Fruit fly (Drosophila melanogaster) whole organism, prepupa: ENCODE results near the gene Sodq.

Experiments
- Blimp-1 ChIP-seq: fragments of 200-800 bp; sonication (Bioruptor generic); optimal IDR thresholded peaks from 3 replicates; lab custom pipeline; 2017; ENCODE audit warnings: missing biosample characterization, missing genetic modification characterization, mild to moderate bottlenecking, moderate library complexity, missing genetic modification reagents
- CG10631 ChIP-seq: fragments of 200-800 bp; sonication (Bioruptor generic); optimal IDR thresholded peaks from 2 replicates; lab custom pipeline; 2016; ENCODE audit warnings: missing biosample characterization, missing genetic modification characterization
- CG10669 ChIP-seq: fragments of 200-800 bp; sonication (Bioruptor generic); optimal IDR thresholded peaks from 3 replicates; lab custom pipeline; 2018; ENCODE audit warnings: missing biosample characterization, mild to moderate bottlenecking, missing genetic modification characterization, moderate library complexity
- CG11294 ChIP-seq: fragments of 200-800 bp; sonication (Bioruptor generic); IDR thresholded peaks from 2 replicates; pipeline ENCODE4 v1.3.6; 2022; ENCODE audit warnings: missing biosample characterization, missing genetic modification characterization
- CG11762 ChIP-seq: fragments of 200-800 bp; sonication (Bioruptor generic); optimal IDR thresholded peaks from 3 replicates; lab custom pipeline; 2016; ENCODE audit warnings: missing biosample characterization, missing genetic modification characterization; ENCODE audit not compliant: insufficient read depth
- CG11902 ChIP-seq: fragments of 200-800 bp; sonication (Bioruptor generic); optimal IDR thresholded peaks from 3 replicates; lab custom pipeline; 2016; ENCODE audit warnings: missing biosample characterization, missing genetic modification characterization
- CG16779 ChIP-seq: fragments of 200-800 bp; sonication (Bioruptor generic); optimal IDR thresholded peaks from 3 replicates; lab custom pipeline; 2017; ENCODE audit warnings: missing biosample characterization, mild to moderate bottlenecking, missing genetic modification characterization
- CG3032 ChIP-seq: fragments of 200-800 bp; optimal IDR thresholded peaks from 2 replicates; lab custom pipeline; 2019; ENCODE audit warnings: missing biosample characterization, mild to moderate bottlenecking, missing genetic modification characterization, moderate library complexity
- CG31627 ChIP-seq: fragments of 200-800 bp; sonication (Bioruptor generic); optimal IDR thresholded peaks from 3 replicates; lab custom pipeline; 2016; ENCODE audit warnings: missing biosample characterization, missing genetic modification characterization
- CG32006 ChIP-seq: fragments of 200-800 bp; sonication (Bioruptor generic); optimal IDR thresholded peaks from 3 replicates; lab custom pipeline; 2017; ENCODE audit warnings: missing biosample characterization, mild to moderate bottlenecking, missing genetic modification characterization
- CG34406 ChIP-seq: fragments of 200-800 bp; sonication (Bioruptor generic); optimal IDR thresholded peaks from 3 replicates; lab custom pipeline; 2016; ENCODE audit warnings: missing biosample characterization, missing genetic modification characterization
- CG3919 ChIP-seq: fragments of 200-800 bp; sonication (Bioruptor generic); optimal IDR thresholded peaks from 3 replicates; lab custom pipeline; 2016; ENCODE audit warnings: missing biosample characterization, missing genetic modification characterization
- CG4318 ChIP-seq: fragments of 200-800 bp; sonication (Bioruptor generic); optimal IDR thresholded peaks from 3 replicates; lab custom pipeline; 2017; ENCODE audit warnings: missing biosample characterization, mild to moderate bottlenecking, missing genetic modification characterization
- CG6163 ChIP-seq: fragments of 200-800 bp; sonication (Bioruptor generic); IDR thresholded peaks from 3 replicates; pipeline ENCODE4 v1.3.6; 2022; ENCODE audit warnings: missing biosample characterization, missing genetic modification characterization
- CG6276 ChIP-seq: fragments of 200-800 bp; sonication (Bioruptor generic); optimal IDR thresholded peaks from 2 replicates; lab custom pipeline; 2017; ENCODE audit warnings: missing biosample characterization, mild to moderate bottlenecking, missing genetic modification characterization
- CG6792 ChIP-seq: fragments of 200-800 bp; sonication (Bioruptor generic); optimal IDR thresholded peaks from 3 replicates; lab custom pipeline; 2016; ENCODE audit warnings: missing biosample characterization, missing genetic modification characterization
- CG6808 ChIP-seq: fragments of 200-800 bp; sonication (Bioruptor generic); optimal IDR thresholded peaks from 3 replicates; lab custom pipeline; 2017; ENCODE audit warnings: missing biosample characterization, missing genetic modification characterization, mild to moderate bottlenecking, moderate library complexity, missing genetic modification reagents
- CG7368 ChIP-seq: fragments of 200-800 bp; sonication (Bioruptor generic); optimal IDR thresholded peaks from 3 replicates; lab custom pipeline; 2016; ENCODE audit warnings: missing biosample characterization, missing genetic modification characterization
- CG8119 ChIP-seq: fragments of 200-800 bp; sonication (Bioruptor generic); IDR thresholded peaks from 3 replicates; pipeline ENCODE4 v1.3.6; 2022; ENCODE audit warnings: missing biosample characterization, missing genetic modification characterization
- CG8319 ChIP-seq: fragments of 200-800 bp; sonication (Bioruptor generic); optimal IDR thresholded peaks from 3 replicates; lab custom pipeline; 2016; ENCODE audit warnings: missing biosample characterization, missing genetic modification characterization
- CG8632 ChIP-seq: fragments of 200-800 bp; sonication (Bioruptor generic); optimal IDR thresholded peaks from 3 replicates; lab custom pipeline; 2016; ENCODE audit warnings: missing biosample characterization, missing genetic modification characterization
- CG9139 ChIP-seq: fragments of 200-800 bp; sonication (Bioruptor generic); optimal IDR thresholded peaks from 3 replicates; lab custom pipeline; 2017; ENCODE audit warnings: missing biosample characterization, mild to moderate bottlenecking, missing genetic modification characterization
- Eip75B ChIP-seq: fragments of 200-800 bp; sonication (Bioruptor generic); optimal IDR thresholded peaks from 3 replicates; lab custom pipeline; 2016; ENCODE audit warnings: missing biosample characterization, missing genetic modification characterization
- Eip78C ChIP-seq: fragments of 200-800 bp; sonication (Bioruptor generic); peaks from one replicate; lab custom pipeline; 2016; ENCODE audit warnings: missing biosample characterization, missing genetic modification characterization
- Eip93F ChIP-seq: fragments of 200-800 bp; sonication (Bioruptor generic); optimal IDR thresholded peaks from 2 replicates; lab custom pipeline; 2016; ENCODE audit warnings: missing biosample characterization, mild to moderate bottlenecking, missing genetic modification characterization
- Ets21C ChIP-seq: fragments of 200-800 bp; sonication (Bioruptor generic); optimal IDR thresholded peaks from 3 replicates; lab custom pipeline; 2016; ENCODE audit warnings: missing biosample characterization, missing genetic modification characterization
- Gug ChIP-seq: fragments of 200-800 bp; sonication (Bioruptor generic); IDR thresholded peaks from 2 replicates; pipeline ENCODE4 v1.3.6; 2022; ENCODE audit warnings: missing biosample characterization, missing genetic modification characterization
- Hr38 ChIP-seq: sonication (Bioruptor generic); optimal IDR thresholded peaks from 2 replicates; lab custom pipeline; 2016; ENCODE audit warnings: missing biosample characterization, missing genetic modification characterization
- Hr39 ChIP-seq: fragments of 200-800 bp; sonication (Bioruptor generic); optimal IDR thresholded peaks from 2 replicates; lab custom pipeline; 2016; ENCODE audit warnings: missing biosample characterization, missing genetic modification characterization
- Hr4 ChIP-seq: fragments of 200-800 bp; sonication (Bioruptor generic); optimal IDR thresholded peaks from 3 replicates; lab custom pipeline; 2016; ENCODE audit warnings: missing biosample characterization, missing genetic modification characterization
- Met ChIP-seq: fragments of 200-800 bp; sonication (Bioruptor generic); optimal IDR thresholded peaks from 3 replicates; lab custom pipeline; 2016; ENCODE audit warnings: missing biosample characterization, missing genetic modification characterization
- Smox ChIP-seq: fragments of 200-800 bp; sonication (Bioruptor generic); optimal IDR thresholded peaks from 3 replicates; lab custom pipeline; 2016; ENCODE audit warnings: missing biosample characterization, missing genetic modification characterization
- Sox102F ChIP-seq: fragments of 200-800 bp; sonication (Bioruptor generic); optimal IDR thresholded peaks from 2 replicates; lab custom pipeline; 2016; ENCODE audit warnings: missing biosample characterization, mild to moderate bottlenecking, missing genetic modification characterization
- Sox14 ChIP-seq: fragments of 200-800 bp; sonication (Bioruptor generic); optimal IDR thresholded peaks from 3 replicates; lab custom pipeline; 2016; ENCODE audit warnings: missing biosample characterization, missing genetic modification characterization
- acj6 ChIP-seq: fragments of 200-800 bp; sonication (Bioruptor generic); optimal IDR thresholded peaks from 3 replicates; lab custom pipeline; 2016; ENCODE audit warnings: missing biosample characterization, missing genetic modification characterization
- cyc ChIP-seq: fragments of 200-800 bp; sonication (Bioruptor generic); optimal IDR thresholded peaks from 3 replicates; lab custom pipeline; 2016; ENCODE audit warnings: missing biosample characterization, missing genetic modification characterization
- dac ChIP-seq: fragments of 200-800 bp; sonication (Bioruptor generic); optimal IDR thresholded peaks from 2 replicates; lab custom pipeline; 2017; ENCODE audit warnings: missing biosample characterization, mild to moderate bottlenecking, missing genetic modification characterization
- dsx ChIP-seq: fragments of 200-800 bp; optimal IDR thresholded peaks from 3 replicates; lab custom pipeline; 2019; ENCODE audit warnings: missing biosample characterization, mild to moderate bottlenecking, missing genetic modification characterization, moderate library complexity; ENCODE audit not compliant: poor library complexity, severe bottlenecking
- eg ChIP-seq: fragments of 200-800 bp; sonication (Bioruptor generic); IDR thresholded peaks from 3 replicates; pipeline ENCODE4 v1.3.6; 2022; ENCODE audit warnings: missing biosample characterization, missing genetic modification characterization
- esn ChIP-seq: fragments of 200-800 bp; sonication (Bioruptor generic); optimal IDR thresholded peaks from 2 replicates; lab custom pipeline; 2016; ENCODE audit warnings: missing biosample characterization, mild to moderate bottlenecking, missing genetic modification characterization, moderate library complexity
- fd59A ChIP-seq: fragments of 200-800 bp; sonication (Bioruptor generic); optimal IDR thresholded peaks from 2 replicates; lab custom pipeline; 2017; ENCODE audit warnings: missing biosample characterization, mild to moderate bottlenecking, missing genetic modification characterization, missing genetic modification reagents
- fd85E ChIP-seq: fragments of 200-800 bp; sonication (Bioruptor generic); optimal IDR thresholded peaks from 3 replicates; lab custom pipeline; 2016; ENCODE audit warnings: missing biosample characterization, missing genetic modification characterization
- fkh ChIP-seq: fragments of 200-800 bp; sonication (Bioruptor generic); optimal IDR thresholded peaks from 3 replicates; lab custom pipeline; 2017; ENCODE audit warnings: missing biosample characterization, mild to moderate bottlenecking, missing genetic modification characterization, moderate library complexity
- lz ChIP-seq: fragments of 200-800 bp; sonication (Bioruptor generic); optimal IDR thresholded peaks from 3 replicates; lab custom pipeline; 2016; ENCODE audit warnings: missing biosample characterization, missing genetic modification characterization
- spab ChIP-seq: fragments of 200-800 bp; sonication (Bioruptor generic); optimal IDR thresholded peaks from 2 replicates; lab custom pipeline; 2017; ENCODE audit warnings: missing biosample characterization, mild to moderate bottlenecking, missing genetic modification characterization, missing genetic modification reagents
- ss ChIP-seq, 2 experiments: fragments of 200-800 bp; sonication (Bioruptor generic); optimal IDR thresholded peaks; 2 replicates in 1 of 2; 3 replicates in 1 of 2; lab custom pipeline; 2017 to 2018; ENCODE audit warnings: mild to moderate bottlenecking in 2 of 2, missing biosample characterization in 2 of 2, missing genetic modification characterization in 2 of 2, moderate library complexity in 1 of 2
- svp ChIP-seq: fragments of 200-800 bp; sonication (Bioruptor generic); peaks from one replicate; lab custom pipeline; 2016; ENCODE audit warnings: missing biosample characterization, missing genetic modification characterization
- topi ChIP-seq: fragments of 200-800 bp; sonication (Bioruptor generic); optimal IDR thresholded peaks from 3 replicates; lab custom pipeline; 2016; ENCODE audit warnings: missing biosample characterization, missing genetic modification characterization

Sodq gene

DNA sequence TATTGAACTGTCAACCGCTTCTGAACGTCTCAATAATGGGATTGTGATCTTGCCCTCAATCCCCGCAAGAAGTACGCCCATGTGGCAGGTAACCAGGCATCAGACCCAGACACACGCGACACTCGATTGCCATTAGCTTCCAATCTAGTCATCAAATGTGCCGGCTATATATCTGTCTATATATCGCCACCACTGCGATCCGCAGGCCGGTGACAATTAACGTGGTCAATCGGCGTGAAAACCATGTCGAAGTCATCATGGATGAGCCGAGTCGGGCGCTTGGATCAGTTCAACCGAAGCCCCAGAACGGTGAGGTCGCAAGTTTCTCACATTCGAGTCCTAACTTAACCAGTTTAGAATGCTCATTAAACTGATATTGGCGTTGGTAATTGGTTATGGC lies at the start of gene Sodq:
Gene Sodq (plus strand): TSS at position 301 of the 400 bp plus-strand sequence.
- TF ChIP-seq Gug (GFP tag; lab: Robert Waterston, UW) (no peak), CG34406 (no peak), eg (GFP tag; lab: Robert Waterston, UW) (no peak), Eip93F (no peak), Met (GFP tag; lab: Kevin White, UChicago) (no peak), CG6163 (GFP tag; lab: Robert Waterston, UW) (no peak), esn (GFP tag; lab: Kevin White, UChicago) (no peak), CG32006 (GFP tag; lab: Kevin White, UChicago) (no peak), acj6 (GFP tag; lab: Kevin White, UChicago) (no peak), CG16779 (tag; lab: Kevin White, UChicago) (no peak), CG6276 (GFP tag; lab: Kevin White, UChicago) (no peak), CG4318 (GFP tag; lab: Kevin White, UChicago) (no peak), CG6808 (no peak), dsx (GFP tag; lab: Kevin White, UChicago) (no peak), Blimp-1 (no peak), CG9139 (GFP tag; lab: Kevin White, UChicago) (no peak), CG8632 (no peak), CG3919 (no peak), ss (GFP tag; optimal IDR thresholded peaks at IDR 0.05; lab: Kevin White, UChicago) (no peak), CG6792 (no peak)

DNA sequence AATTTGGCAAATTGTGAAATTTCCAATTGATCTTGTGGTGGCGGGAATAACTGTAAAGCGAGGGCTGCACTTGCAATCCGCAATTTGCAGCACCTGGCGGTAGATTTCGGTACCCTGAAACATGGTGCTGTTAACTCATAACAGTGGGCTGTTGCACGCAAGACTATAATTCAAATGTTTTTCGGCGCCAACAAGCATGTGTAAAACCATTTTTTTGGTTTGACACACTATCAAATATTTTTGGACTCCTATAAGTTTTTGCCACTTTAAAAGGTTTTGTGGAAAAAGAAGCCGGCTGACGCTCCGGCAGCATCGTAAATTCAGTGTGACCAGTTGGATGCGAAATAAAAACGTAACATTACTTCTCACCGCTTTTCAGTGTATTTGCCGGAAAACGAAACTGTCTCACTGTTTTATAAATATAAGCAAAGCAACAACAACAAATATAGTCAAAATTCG lies 44.4 kb upstream of the Sodq start, which contains the start of the genes CG14545 and CG5886:
Gene CG14545 (minus strand): TSS at position 68 of the 459 bp plus-strand sequence.
Gene CG5886 (plus strand): TSS at position 409 of the 459 bp plus-strand sequence.
- TF ChIP-seq Hr39 (GFP tag; lab: Kevin White, UChicago) (peak; percentile 24), Blimp-1 (no peak), CG31627 (peak; percentile 8), CG11762 (GFP tag; lab: Kevin White, UChicago) (no peak), CG11902 (no peak), dsx (GFP tag; lab: Kevin White, UChicago) (no peak), CG32006 (GFP tag; lab: Kevin White, UChicago) (no peak), svp (GFP tag; lab: Kevin White, UChicago) (no peak), spab (GFP tag; lab: Kevin White, UChicago) (no peak), lz (peak; percentile 25), Smox (no peak), CG11294 (GFP tag; lab: Robert Waterston, UW) (no peak), cyc (GFP tag; lab: Kevin White, UChicago) (peak; percentile 33), CG3919 (peak; percentile 3)

dm6 chr3R:25854825-25855224 lies 40.8 kb upstream of the Sodq start:
- no peak for TF ChIP-seq fkh (GFP tag; lab: Kevin White, UChicago)
- no peak for TF ChIP-seq fd85E (GFP tag; lab: Kevin White, UChicago)
- no peak for TF ChIP-seq Eip78C
- no peak for TF ChIP-seq CG8319 (GFP tag; lab: Kevin White, UChicago)
- TF ChIP-seq CG11902: no peak
- TF ChIP-seq CG10631 (GFP tag; lab: Kevin White, UChicago): no peak
- no peak for TF ChIP-seq dac
- no peak for TF ChIP-seq CG4318 (GFP tag; lab: Kevin White, UChicago)
- no peak for TF ChIP-seq fd59A (GFP tag; lab: Kevin White, UChicago)
- no peak for TF ChIP-seq Sox102F (GFP tag; lab: Kevin White, UChicago)
- TF ChIP-seq CG8119 (GFP tag; lab: Robert Waterston, UW): peak; percentile 42; the same call in 1 of the 3 replicates
- TF ChIP-seq CG8632: no peak
- TF ChIP-seq CG3032 (tag; lab: Kevin White, UChicago): peak; percentile 23
- no peak for TF ChIP-seq CG10669 (GFP tag; lab: Kevin White, UChicago)
- peak; percentile 7 for TF ChIP-seq Hr4 (GFP tag; lab: Kevin White, UChicago)
- no peak for TF ChIP-seq CG31627
- TF ChIP-seq CG32006 (GFP tag; lab: Kevin White, UChicago): peak; percentile 30
- TF ChIP-seq CG11762 (GFP tag; lab: Kevin White, UChicago): no peak
- TF ChIP-seq CG6808: no peak
- TF ChIP-seq Ets21C (GFP tag; lab: Kevin White, UChicago): no peak
- no peak for TF ChIP-seq topi
- no peak for TF ChIP-seq Sox14 (GFP tag; lab: Kevin White, UChicago)
- no peak for TF ChIP-seq cyc (GFP tag; lab: Kevin White, UChicago)
- TF ChIP-seq eg (GFP tag; lab: Robert Waterston, UW): peak; percentile 53; the same call in 1 of the 3 replicates
- no peak for TF ChIP-seq Hr38 (GFP tag; lab: Kevin White, UChicago)
- TF ChIP-seq Eip75B (GFP tag; lab: Kevin White, UChicago): no peak
- TF ChIP-seq CG7368 (GFP tag; lab: Kevin White, UChicago): no peak
- TF ChIP-seq CG34406: no peak
